Fruit fly (Drosophila melanogaster): Measurements from ENCODE around the gene Tap42.

Gene Tap42

DNA sequence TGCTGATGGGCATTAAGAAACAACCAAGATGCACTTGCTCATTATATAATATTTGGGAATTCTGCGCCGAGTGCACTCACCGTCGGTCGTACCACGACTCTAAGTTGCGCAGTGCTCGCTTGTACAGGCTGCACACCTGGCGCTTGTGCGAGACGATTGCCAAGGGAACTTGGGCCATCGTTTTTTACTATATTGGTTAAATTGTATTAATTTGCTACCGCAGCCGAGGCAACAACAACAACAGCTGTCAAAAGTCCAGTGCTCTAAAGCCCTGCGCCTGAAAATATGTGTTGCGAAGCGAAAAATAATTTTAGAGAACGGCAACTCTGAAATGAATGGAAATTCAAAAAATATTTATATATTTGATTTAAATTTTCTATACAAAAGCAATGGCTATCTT is 3.3 kb downstream of the Tap42 start, which contains the start of gene ND-B22 (continued):
- no peak for TF ChIP-seq CG6654 (GFP tag; optimal IDR thresholded peaks at IDR 0.05)
- TF ChIP-seq Sox100B (GFP tag; optimal IDR thresholded peaks at IDR 0.05): no peak
- peak; percentile 66 for TF ChIP-seq ci (GFP tag; IDR thresholded peaks at IDR 0.05)
- TF ChIP-seq sqz (GFP tag; optimal IDR thresholded peaks at IDR 0.05): no peak
- peak; percentile 88 for TF ChIP-seq Dp (GFP tag; optimal IDR thresholded peaks at IDR 0.05)
- TF ChIP-seq CG18476 (GFP tag; optimal IDR thresholded peaks at IDR 0.05): peak; percentile 1
- peak; percentile 43 for TF ChIP-seq gem (tag; optimal IDR thresholded peaks at IDR 0.05)
- peak; percentile 12 for TF ChIP-seq zen (tag; optimal IDR thresholded peaks at IDR 0.05)
- TF ChIP-seq twi (tag; optimal IDR thresholded peaks at IDR 0.05): peak; percentile 12
- TF ChIP-seq CG10321 (GFP tag; IDR thresholded peaks at IDR 0.05): no peak
- no peak for TF ChIP-seq Oaz (GFP tag; IDR thresholded peaks at IDR 0.05)
- TF ChIP-seq tna (GFP tag; IDR thresholded peaks at IDR 0.05; ENCODE audit: partially characterized antibody): 0 out of 2 replicates have a peak, but pooled peaks have one; percentile 33
- no peak for TF ChIP-seq gce (GFP tag; IDR thresholded peaks at IDR 0.05)
- no peak for TF ChIP-seq tll (GFP tag; optimal IDR thresholded peaks at IDR 0.05)
- TF ChIP-seq fd96Cb (tag; optimal IDR thresholded peaks at IDR 0.05): no peak
- TF ChIP-seq danr (GFP tag; IDR thresholded peaks at IDR 0.05): no peak
- peak; percentile 7 for TF ChIP-seq CG10431 (GFP tag; optimal IDR thresholded peaks at IDR 0.05)
- peak; percentile 47 for TF ChIP-seq Nf-YC (tag; optimal IDR thresholded peaks at IDR 0.05)
- peak; percentile 51 for TF ChIP-seq CG18599 (GFP tag; optimal IDR thresholded peaks at IDR 0.05)
- no peak for TF ChIP-seq Doc3 (GFP tag; IDR thresholded peaks at IDR 0.05; ENCODE audit: partially characterized antibody)
- TF ChIP-seq ems (GFP tag; optimal IDR thresholded peaks at IDR 0.05): peak; percentile 26
- TF ChIP-seq CG6791 (GFP tag; IDR thresholded peaks at IDR 0.05; ENCODE audit: partially characterized antibody): 0 out of 3 replicates have a peak, but pooled peaks have one; percentile 41
- peak; percentile 30; the same call in 1 of the 2 replicates for TF ChIP-seq amos (GFP tag; IDR thresholded peaks at IDR 0.05; ENCODE audit: partially characterized antibody)
- TF ChIP-seq HHEX (GFP tag; optimal IDR thresholded peaks at IDR 0.05): peak; percentile 47
- peak; percentile 40 for TF ChIP-seq CG9817 (tag; optimal IDR thresholded peaks at IDR 0.05)
- peak; percentile 24 for TF ChIP-seq CG12942 (GFP tag; optimal IDR thresholded peaks at IDR 0.05)
- TF ChIP-seq Usf (GFP tag; optimal IDR thresholded peaks at IDR 0.05): no peak
- TF ChIP-seq pb (GFP tag; optimal IDR thresholded peaks at IDR 0.05): no peak
- peak; percentile 16 for TF ChIP-seq CG7556 (GFP tag; optimal IDR thresholded peaks at IDR 0.05)
- no peak for TF ChIP-seq CG3726 (GFP tag; IDR thresholded peaks at IDR 0.05)
- peak; percentile 53 for TF ChIP-seq sug (tag; optimal IDR thresholded peaks at IDR 0.05)
- TF ChIP-seq sd (tag; optimal IDR thresholded peaks at IDR 0.05): no peak
- peak; percentile 50 for TF ChIP-seq H2.0 (GFP tag; IDR thresholded peaks at IDR 0.05)
- TF ChIP-seq CG6254 (GFP tag; optimal IDR thresholded peaks at IDR 0.05): no peak
- TF ChIP-seq prd (optimal IDR thresholded peaks at IDR 0.05): no peak
- TF ChIP-seq prd (GFP tag; IDR thresholded peaks at IDR 0.05): 0 out of 3 replicates have a peak, but pooled peaks have one; percentile 7
- TF ChIP-seq CG34224 (GFP tag; IDR thresholded peaks at IDR 0.05; ENCODE audit: partially characterized antibody): peak; percentile 52; the same call in 1 of the 3 replicates
- TF ChIP-seq CG11456 (GFP tag; IDR thresholded peaks at IDR 0.05): peak; percentile 12; the same call in 1 of the 3 replicates
- TF ChIP-seq CG3847 (GFP tag; IDR thresholded peaks at IDR 0.05): peak; percentile 83
- TF ChIP-seq CG7963 (GFP tag; IDR thresholded peaks at IDR 0.05; ENCODE audit: partially characterized antibody): peak; percentile 16; the same call in 1 of the 3 replicates
- TF ChIP-seq p53 (GFP tag; optimal IDR thresholded peaks at IDR 0.05): no peak
- TF ChIP-seq CG2875 (GFP tag; optimal IDR thresholded peaks at IDR 0.05): no peak
- TF ChIP-seq NFAT (GFP tag; IDR thresholded peaks at IDR 0.05): no peak; the same call in 1 of the 2 replicates
- TF ChIP-seq PHDP (tag; optimal IDR thresholded peaks at IDR 0.05): peak; percentile 24
- TF ChIP-seq Rfx (GFP tag; IDR thresholded peaks at IDR 0.05): peak; percentile 70
- no peak for TF ChIP-seq al (GFP tag; IDR thresholded peaks at IDR 0.05)
- peak; percentile 69 for TF ChIP-seq caup (GFP tag; optimal IDR thresholded peaks at IDR 0.05; ENCODE audit: severe bottlenecking)
- TF ChIP-seq CG4360 (GFP tag; IDR thresholded peaks at IDR 0.05): peak; percentile 97
- TF ChIP-seq lab (GFP tag; optimal IDR thresholded peaks at IDR 0.05): peak; percentile 57
